Fruit fly (Drosophila melanogaster) whole organism: Measurements from ENCODE around the gene RpL17.

Source experiments
- CG8478 ChIP-seq: fragments of >200 bp; optimal IDR thresholded peaks from 2 replicates; lab custom pipeline; 2018; ENCODE audit warnings: inconsistent platforms
- Dll ChIP-seq: fragments of >200 bp; optimal IDR thresholded peaks from 2 replicates; lab custom pipeline; 2017
- EcR ChIP-seq, 2 experiments: fragments of >200 bp; optimal IDR thresholded peaks; 2 replicates each; lab custom pipeline; 2017; ENCODE audit warnings: missing biosample characterization in 2 of 2, missing genetic modification characterization in 2 of 2, missing genetic modification reagents in 2 of 2
- pan ChIP-seq: fragments of >200 bp; optimal IDR thresholded peaks from 2 replicates; lab custom pipeline; 2017
- psq ChIP-seq: fragments of >200 bp; optimal IDR thresholded peaks from 2 replicates; lab custom pipeline; 2017
- usp ChIP-seq: fragments of >200 bp; optimal IDR thresholded peaks from 2 replicates; lab custom pipeline; 2017; ENCODE audit warnings: missing biosample characterization, missing genetic modification characterization, mixed read lengths

RpL17 gene

DNA sequence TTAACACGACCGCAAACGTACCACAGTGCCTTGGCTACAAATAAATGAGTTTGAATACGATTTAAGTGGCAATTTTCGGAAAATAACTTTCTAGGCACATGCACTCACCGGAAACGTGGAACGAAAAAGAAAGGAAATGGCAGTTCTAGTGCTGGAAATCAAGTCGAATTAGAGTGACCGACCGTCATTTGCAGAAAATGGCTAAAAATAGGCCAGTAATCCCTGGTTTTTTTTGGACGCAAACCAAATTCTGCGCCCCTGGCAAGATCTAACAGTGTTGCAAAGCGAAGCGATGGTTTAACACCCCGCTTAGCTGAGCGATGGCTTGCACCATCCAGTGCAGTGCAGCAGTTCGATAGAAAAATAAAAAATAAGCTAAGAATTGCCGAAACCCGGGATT is at the start of gene RpL17:
TSS of gene RpL17 (minus strand) at position 151 of the 400 bp plus-strand sequence.
- TF ChIP-seq psq (lab: Kevin White, UChicago): no peak
- TF ChIP-seq CG8478 (lab: Kevin White, UChicago): no peak
- no peak for TF ChIP-seq EcR (GFP tag; optimal IDR thresholded peaks at IDR 0.05; lab: Kevin White, UChicago)
- TF ChIP-seq pan: no peak
- TF ChIP-seq usp (GFP tag; lab: Kevin White, UChicago): no peak
- TF ChIP-seq Dll (lab: Kevin White, UChicago): no peak

DNA sequence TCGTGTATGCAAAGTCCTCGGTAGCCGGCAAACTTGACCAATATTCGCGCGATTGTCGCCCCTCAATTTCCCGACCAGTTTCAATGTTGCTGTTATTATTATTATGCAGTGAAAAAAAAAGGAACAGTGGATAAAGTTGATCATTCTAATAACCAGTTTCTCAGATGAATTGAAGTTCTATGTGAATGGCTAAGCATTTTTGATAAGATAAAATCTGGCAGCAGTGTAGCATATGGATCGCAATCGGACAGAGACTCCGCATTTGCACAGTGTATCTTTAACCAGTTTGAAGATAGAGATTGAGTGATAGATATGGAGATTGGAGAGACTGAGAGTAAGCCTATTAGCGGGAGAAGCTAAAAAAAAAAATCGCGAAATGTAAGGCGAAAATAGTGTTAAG is 49.4 kb upstream of the RpL17 start:
- TF ChIP-seq pan: no peak
- TF ChIP-seq Dll (lab: Kevin White, UChicago): no peak
- TF ChIP-seq usp (GFP tag; lab: Kevin White, UChicago): no peak
- no peak for TF ChIP-seq CG8478 (lab: Kevin White, UChicago)
- no peak for TF ChIP-seq EcR (GFP tag; optimal IDR thresholded peaks at IDR 0.05; lab: Kevin White, UChicago)

DNA sequence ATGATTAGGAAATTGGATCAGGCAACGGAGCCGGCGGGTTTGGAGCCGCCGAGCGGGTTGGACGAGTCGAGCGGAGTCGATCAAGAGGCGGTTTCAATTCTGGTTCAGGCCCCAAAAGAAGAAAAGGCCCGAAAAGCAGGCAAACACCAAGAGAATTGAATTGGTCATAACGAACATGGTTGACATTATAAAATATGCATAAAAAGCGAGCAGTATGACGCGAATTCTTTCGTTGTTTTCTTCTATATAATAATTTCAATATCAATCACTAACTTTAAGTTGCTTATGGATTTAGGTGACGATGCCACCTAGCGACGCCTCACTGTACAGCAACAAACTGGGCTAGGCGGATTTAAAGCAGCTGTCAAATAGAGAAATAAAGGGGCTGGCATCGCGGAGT is 48.9 kb upstream of the RpL17 start:
- TF ChIP-seq EcR (GFP tag; optimal IDR thresholded peaks at IDR 0.05; lab: Kevin White, UChicago): no peak
- no peak for TF ChIP-seq Dll (lab: Kevin White, UChicago)
- no peak for TF ChIP-seq psq (lab: Kevin White, UChicago)
- no peak for TF ChIP-seq usp (GFP tag; lab: Kevin White, UChicago)
- no peak for TF ChIP-seq CG8478 (lab: Kevin White, UChicago)
- TF ChIP-seq pan: no peak

DNA sequence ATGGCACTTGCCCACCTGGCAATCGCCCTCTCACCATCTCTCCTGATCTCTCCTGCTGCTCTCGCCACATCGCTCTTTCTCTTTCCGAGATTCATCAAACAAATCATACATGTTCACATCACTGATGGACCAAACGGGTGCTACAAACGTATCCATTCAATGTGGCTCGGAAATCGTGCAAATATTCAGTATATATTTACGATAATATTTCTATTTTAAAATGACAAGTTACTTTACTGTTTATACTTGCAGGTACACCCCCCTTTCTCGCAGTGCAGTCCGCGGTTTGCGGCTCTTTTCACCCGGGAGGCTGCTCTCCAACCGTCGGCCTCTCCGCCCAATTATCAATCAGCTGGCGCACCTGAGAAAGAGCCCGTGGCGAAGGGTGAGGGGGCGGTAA is 47.5 kb upstream of the RpL17 start:
- no peak for TF ChIP-seq CG8478 (lab: Kevin White, UChicago)
- no peak for TF ChIP-seq pan
- TF ChIP-seq Dll (lab: Kevin White, UChicago): peak; percentile 50
- no peak for TF ChIP-seq psq (lab: Kevin White, UChicago)
- no peak for TF ChIP-seq EcR (GFP tag; optimal IDR thresholded peaks at IDR 0.05; lab: Kevin White, UChicago)
- no peak for TF ChIP-seq usp (GFP tag; lab: Kevin White, UChicago)

DNA sequence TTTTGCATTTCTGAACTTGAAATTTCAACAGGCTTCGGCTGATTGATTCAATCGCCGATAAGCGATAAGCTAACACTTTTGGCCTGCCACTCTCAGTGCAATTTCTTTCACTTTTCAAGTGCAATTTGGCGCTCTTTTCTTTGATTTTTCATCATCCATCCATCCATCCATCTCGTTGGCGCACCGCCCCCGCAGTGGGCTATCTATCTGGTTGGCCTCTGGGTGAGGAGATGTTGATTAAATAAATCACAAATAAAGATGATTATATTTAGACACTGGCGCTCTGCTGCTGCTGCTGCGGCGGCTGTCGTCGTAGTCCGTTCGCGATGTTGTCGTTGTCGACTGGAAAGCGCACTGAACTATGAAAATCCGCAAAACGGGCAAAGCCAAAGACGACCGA is 46.9 kb upstream of the RpL17 start:
- TF ChIP-seq CG8478 (lab: Kevin White, UChicago) (no peak), Dll (lab: Kevin White, UChicago) (no peak), EcR (GFP tag; optimal IDR thresholded peaks at IDR 0.05; lab: Kevin White, UChicago) (no peak), pan (no peak), usp (GFP tag; lab: Kevin White, UChicago) (no peak), psq (lab: Kevin White, UChicago) (no peak)

DNA sequence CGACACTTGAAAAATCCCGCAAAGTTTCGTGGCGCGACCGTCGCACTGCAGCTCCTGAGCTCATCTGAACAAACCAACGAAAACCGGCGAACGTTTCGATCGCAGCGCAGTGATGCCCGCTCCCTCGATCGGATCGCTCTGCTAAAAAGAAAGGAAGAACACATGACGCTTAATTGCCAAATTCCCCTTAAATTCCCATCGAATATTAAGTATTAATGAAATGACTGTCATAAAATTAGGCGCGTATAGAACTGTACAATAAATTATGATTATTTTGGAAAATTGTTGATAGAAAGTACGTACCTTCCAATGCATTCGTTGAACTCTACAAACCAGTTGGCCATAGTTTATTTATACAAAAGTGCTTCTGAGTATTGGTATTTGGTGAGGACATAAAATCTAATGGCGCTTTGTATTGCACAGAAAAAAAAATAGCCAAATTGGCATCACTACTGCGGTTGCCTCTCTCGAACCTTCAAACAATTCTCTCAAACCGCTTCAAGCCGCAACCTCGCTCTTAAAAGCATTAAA is 35.6 kb upstream of the RpL17 start, which contains the start of gene shf:
TSS of gene shf (minus strand) at position 51 of the 531 bp plus-strand sequence.
- TF ChIP-seq usp (GFP tag; lab: Kevin White, UChicago) (no peak), psq (lab: Kevin White, UChicago) (no peak), EcR (GFP tag; optimal IDR thresholded peaks at IDR 0.05; lab: Kevin White, UChicago) (no peak), Dll (lab: Kevin White, UChicago) (no peak), CG8478 (lab: Kevin White, UChicago) (no peak), pan (no peak)

DNA sequence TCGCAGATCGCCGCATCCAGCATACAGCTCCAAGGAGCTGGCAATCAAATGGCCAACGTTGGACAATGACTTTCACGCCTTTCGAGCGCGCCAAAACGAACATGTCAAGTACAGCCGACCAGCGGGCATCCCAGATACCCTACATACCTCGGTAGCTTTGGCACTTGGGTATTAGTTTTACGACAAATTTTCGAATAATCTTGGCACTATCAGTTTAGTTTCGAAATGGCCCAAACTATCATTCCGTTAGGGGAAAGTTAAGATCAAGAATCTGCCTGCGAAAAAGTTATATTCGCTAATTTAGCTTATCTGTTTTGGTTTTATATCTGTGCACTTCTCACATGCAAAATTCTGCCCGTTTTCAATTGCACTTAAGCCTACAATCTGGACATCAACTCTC is 34.7 kb upstream of the RpL17 start:
- TF ChIP-seq usp (GFP tag; lab: Kevin White, UChicago) (no peak), pan (no peak), psq (lab: Kevin White, UChicago) (no peak), EcR (GFP tag; optimal IDR thresholded peaks at IDR 0.05; lab: Kevin White, UChicago) (no peak)

DNA sequence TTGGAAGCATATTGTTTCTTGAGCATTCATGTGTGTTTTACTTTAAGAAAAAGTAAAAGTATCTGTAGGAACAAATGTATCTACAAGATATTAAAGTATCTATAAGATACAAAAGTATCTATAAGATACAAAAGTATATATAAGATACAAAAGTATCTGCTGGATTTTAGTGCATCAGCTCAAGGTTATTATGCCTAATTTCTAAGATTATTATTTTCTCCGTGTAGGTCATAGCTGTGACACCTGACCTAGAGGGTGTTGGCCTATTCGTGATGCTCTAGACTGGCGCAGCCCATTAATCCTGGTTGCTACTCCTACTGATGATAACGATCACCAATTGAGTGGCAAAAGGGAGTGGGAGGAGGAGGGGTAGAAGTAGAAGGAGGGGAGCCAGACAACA is 34.0 kb upstream of the RpL17 start:
- TF ChIP-seq Dll (lab: Kevin White, UChicago) (no peak), pan (peak; percentile 55)

DNA sequence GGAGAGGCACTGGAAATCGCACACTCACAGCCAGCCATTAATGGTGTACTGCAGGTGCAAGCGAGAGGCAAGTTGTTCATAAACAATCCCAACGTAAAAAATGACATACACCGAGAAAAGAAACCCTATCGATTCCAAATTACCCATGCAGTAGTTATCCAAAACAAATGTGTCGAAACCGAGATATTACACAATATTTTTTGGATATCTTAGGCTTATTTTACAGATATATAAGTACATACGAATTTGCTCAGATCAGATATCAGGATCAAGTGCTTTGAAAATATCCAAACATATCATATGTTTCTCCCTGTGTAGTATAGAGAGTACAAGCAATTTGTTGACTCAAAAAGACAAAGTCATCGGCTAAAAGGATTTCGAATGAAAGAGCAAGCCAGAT is 33.4 kb upstream of the RpL17 start:
- TF ChIP-seq Dll (lab: Kevin White, UChicago) (no peak), EcR (GFP tag; optimal IDR thresholded peaks at IDR 0.05; lab: Kevin White, UChicago) (no peak), CG8478 (lab: Kevin White, UChicago) (no peak), psq (lab: Kevin White, UChicago) (no peak), pan (no peak), usp (GFP tag; lab: Kevin White, UChicago) (no peak)

DNA sequence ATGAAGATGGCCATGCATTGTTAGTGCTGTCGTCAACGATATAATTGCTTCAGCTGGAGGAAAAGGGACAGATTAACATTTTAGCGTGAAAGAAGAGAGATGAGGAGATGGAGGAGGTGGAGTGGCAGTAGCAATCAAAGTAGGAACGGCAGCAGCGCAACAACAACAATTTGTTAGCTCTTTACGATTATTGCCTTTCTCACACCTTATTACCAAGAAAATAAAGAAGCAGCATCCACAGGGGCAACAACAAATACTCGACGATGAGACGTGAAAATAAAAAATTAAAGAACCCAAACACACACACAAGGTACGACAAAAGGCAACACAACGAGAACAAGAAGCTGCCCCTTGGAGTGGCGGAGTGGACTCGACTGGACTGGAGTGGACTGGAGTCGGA is 32.9 kb upstream of the RpL17 start:
- TF ChIP-seq usp (GFP tag; lab: Kevin White, UChicago): no peak
- no peak for TF ChIP-seq psq (lab: Kevin White, UChicago)
- TF ChIP-seq CG8478 (lab: Kevin White, UChicago): no peak
- no peak for TF ChIP-seq EcR (GFP tag; optimal IDR thresholded peaks at IDR 0.05; lab: Kevin White, UChicago)
- no peak for TF ChIP-seq Dll (lab: Kevin White, UChicago)
- no peak for TF ChIP-seq pan

DNA sequence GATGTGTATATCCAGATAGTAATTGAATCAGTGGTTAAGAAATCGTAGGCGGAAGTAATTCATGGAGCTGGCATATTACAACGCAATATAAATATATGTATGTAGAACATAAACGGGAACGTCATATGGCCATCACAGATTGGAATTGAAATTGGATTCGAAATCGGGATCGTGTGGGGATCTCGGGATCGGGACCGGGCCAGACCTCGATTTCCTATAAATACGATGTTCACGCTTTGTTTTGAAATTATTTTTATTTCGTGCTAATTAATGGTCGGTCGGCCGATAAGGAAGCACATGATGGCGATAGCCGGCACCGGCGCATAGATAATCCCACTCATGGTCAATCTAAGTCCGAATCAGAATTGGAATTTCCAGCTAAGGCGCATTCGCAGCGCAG is 32.2 kb upstream of the RpL17 start:
- no peak for TF ChIP-seq Dll (lab: Kevin White, UChicago)
- no peak for TF ChIP-seq pan
- no peak for TF ChIP-seq EcR (GFP tag; optimal IDR thresholded peaks at IDR 0.05; lab: Kevin White, UChicago)
- TF ChIP-seq CG8478 (lab: Kevin White, UChicago): no peak
- no peak for TF ChIP-seq psq (lab: Kevin White, UChicago)
- no peak for TF ChIP-seq usp (GFP tag; lab: Kevin White, UChicago)

DNA sequence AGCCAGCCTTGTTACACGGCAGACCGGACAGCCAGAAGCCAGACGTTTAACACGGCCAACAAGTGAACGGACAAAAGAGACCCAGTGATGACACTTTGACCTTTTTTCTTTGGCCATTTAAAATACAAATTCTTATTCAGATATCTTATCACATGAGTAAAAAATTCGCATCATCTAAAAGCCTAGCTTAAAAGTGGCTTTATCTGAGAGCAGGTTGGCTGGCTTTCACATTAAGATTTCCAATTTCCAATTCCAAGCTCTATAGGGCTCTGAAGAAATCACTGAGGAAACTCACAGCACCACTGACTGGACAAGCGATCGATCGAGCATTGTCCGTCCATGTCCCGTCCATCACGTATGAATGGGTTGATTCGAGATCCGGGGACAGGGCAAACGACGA is 31.6 kb upstream of the RpL17 start:
- TF ChIP-seq EcR (GFP tag; optimal IDR thresholded peaks at IDR 0.05; lab: Kevin White, UChicago) (no peak), psq (lab: Kevin White, UChicago) (no peak), CG8478 (lab: Kevin White, UChicago) (no peak)

DNA sequence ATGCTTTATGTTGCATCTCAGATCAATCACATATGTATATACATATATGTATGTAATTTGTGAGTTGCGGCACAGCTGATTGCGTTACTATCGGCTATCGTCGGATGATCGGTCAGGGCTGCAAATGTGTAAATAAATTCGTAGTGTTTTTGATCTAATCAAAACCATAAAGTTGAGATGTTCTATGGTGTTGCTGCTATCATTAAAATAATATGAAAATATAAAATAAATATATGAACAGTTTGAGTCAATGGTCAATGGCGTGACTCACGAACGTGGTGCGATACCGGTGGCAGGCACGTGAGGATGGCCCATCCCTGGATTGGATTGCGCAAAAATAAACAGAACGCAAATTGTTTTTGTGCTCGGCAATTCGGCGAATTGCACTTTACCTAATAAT is 26.9 kb upstream of the RpL17 start, which contains the start of gene Coq7:
TSS of gene Coq7 (plus strand) at position 302 of the 400 bp plus-strand sequence.
- TF ChIP-seq pan: no peak
- TF ChIP-seq psq (lab: Kevin White, UChicago): no peak
